Worm (Caenorhabditis elegans) whole organism, L4/young adult: Measurements from ENCODE around the gene F54D5.17.

Source experiments
- W03F9.2 ChIP-seq: fragments of 150-350 bp; optimal IDR thresholded peaks from 2 replicates; lab custom pipeline; 2014; ENCODE audit warnings: missing biosample characterization, missing genetic modification characterization
- dao-5 ChIP-seq: sonication (generic microtip); optimal IDR thresholded peaks from 2 replicates; lab custom pipeline; 2016; ENCODE audit warnings: missing genotype, missing genetic modification characterization, moderate library complexity, missing compliant biosample characterization
- him-1 ChIP-seq: sonication (generic microtip); optimal IDR thresholded peaks from 2 replicates; lab custom pipeline; 2016; ENCODE audit warnings: missing genotype, missing genetic modification reagents, missing genetic modification characterization, missing compliant biosample characterization

ce11 chrII:11544714-11545113, 11.7 kb upstream of the F54D5.17 start, which contains the start of gene F54D5.9:
- TF ChIP-seq him-1 (no peak), dao-5 (no peak), W03F9.2 (tag; lab: Kevin White, UChicago) (no peak)
